Fruit fly (Drosophila melanogaster) whole organism, embryonic: ENCODE measurements around the gene CG32544.

Experiments
- Adf1 ChIP-seq: fragments of 200-800 bp; sonication (Bioruptor generic); IDR thresholded peaks from 2 replicates; pipeline ENCODE4 v1.3.6; 2022; ENCODE audit warnings: missing biosample characterization, missing genetic modification characterization
- Antp ChIP-seq: fragments of 200-800 bp; sonication (Bioruptor generic); optimal IDR thresholded peaks from 3 replicates; lab custom pipeline; 2016; ENCODE audit warnings: missing biosample characterization, missing genetic modification characterization
- CG10147 ChIP-seq: fragments of 200-800 bp; sonication (Bioruptor generic); optimal IDR thresholded peaks from 2 replicates; lab custom pipeline; 2019; ENCODE audit warnings: missing biosample characterization, mild to moderate bottlenecking, missing genetic modification characterization, moderate library complexity
- CG1024 ChIP-seq: fragments of 200-800 bp; sonication (Bioruptor generic); IDR thresholded peaks from 2 replicates; pipeline ENCODE4 v1.3.6; 2022; ENCODE audit warnings: missing biosample characterization, missing genetic modification characterization
- CG10543 ChIP-seq: fragments of 200-800 bp; sonication (Bioruptor generic); optimal IDR thresholded peaks from 3 replicates; lab custom pipeline; 2017; ENCODE audit warnings: missing biosample characterization, mild to moderate bottlenecking, missing genetic modification characterization, moderate library complexity
- CG12236 ChIP-seq: fragments of 200-800 bp; sonication (Bioruptor generic); optimal IDR thresholded peaks from 2 replicates; lab custom pipeline; 2016; ENCODE audit warnings: missing biosample characterization, missing genetic modification characterization
- CG13296 ChIP-seq: fragments of 200-800 bp; sonication (Bioruptor generic); optimal IDR thresholded peaks from 3 replicates; lab custom pipeline; 2018; ENCODE audit warnings: missing biosample characterization, mild to moderate bottlenecking, missing genetic modification characterization
- CG16813 ChIP-seq: fragments of 200-800 bp; sonication (Bioruptor generic); IDR thresholded peaks from 3 replicates; pipeline ENCODE4 v1.3.6; 2022; ENCODE audit warnings: missing biosample characterization, missing genetic modification characterization; ENCODE audit not compliant: partially characterized antibody
- CG33557 ChIP-seq: fragments of 200-800 bp; sonication (Bioruptor generic); optimal IDR thresholded peaks from 2 replicates; lab custom pipeline; 2019; ENCODE audit warnings: missing biosample characterization, mild to moderate bottlenecking, missing genetic modification characterization, moderate library complexity
- CG4730 ChIP-seq: fragments of 200-800 bp; sonication (Bioruptor generic); IDR thresholded peaks from 2 replicates; pipeline ENCODE4 v1.3.6; 2022; ENCODE audit warnings: missing biosample characterization, missing genetic modification characterization
- CG7839 ChIP-seq: fragments of 200-800 bp; sonication (Bioruptor generic); optimal IDR thresholded peaks from 3 replicates; lab custom pipeline; 2018; ENCODE audit warnings: missing biosample characterization, mild to moderate bottlenecking, missing genetic modification characterization, moderate library complexity
- CG8388 ChIP-seq: fragments of 200-800 bp; sonication (Bioruptor generic); optimal IDR thresholded peaks from 2 replicates; lab custom pipeline; 2019; ENCODE audit warnings: missing biosample characterization, mild to moderate bottlenecking, missing genetic modification characterization, moderate library complexity
- CG8944 ChIP-seq: fragments of 200-800 bp; sonication (Bioruptor generic); optimal IDR thresholded peaks from 3 replicates; lab custom pipeline; 2016; ENCODE audit warnings: missing biosample characterization, missing genetic modification characterization
- CG9437 ChIP-seq: fragments of 200-800 bp; sonication (Bioruptor generic); optimal IDR thresholded peaks from 2 replicates; lab custom pipeline; 2018; ENCODE audit warnings: missing biosample characterization, mild to moderate bottlenecking, missing genetic modification characterization
- CG9876 ChIP-seq: fragments of 200-800 bp; sonication (Bioruptor generic); optimal IDR thresholded peaks from 2 replicates; lab custom pipeline; 2016; ENCODE audit warnings: missing biosample characterization, missing genetic modification characterization
- CG9932 ChIP-seq: fragments of 200-800 bp; sonication (Bioruptor generic); IDR thresholded peaks from 2 replicates; pipeline ENCODE4 v1.3.6; 2022; ENCODE audit warnings: missing biosample characterization, missing genetic modification characterization
- Chrac-16 ChIP-seq: fragments of 200-800 bp; sonication (Bioruptor generic); optimal IDR thresholded peaks from 3 replicates; lab custom pipeline; 2016; ENCODE audit warnings: missing biosample characterization, missing genetic modification characterization
- D19A ChIP-seq: fragments of 200-800 bp; optimal IDR thresholded peaks from 3 replicates; lab custom pipeline; 2019; ENCODE audit warnings: missing biosample characterization, mild to moderate bottlenecking, missing genetic modification characterization, moderate library complexity
- Doc3 ChIP-seq: fragments of 200-800 bp; sonication (Bioruptor generic); IDR thresholded peaks from 3 replicates; pipeline ENCODE4 v1.3.6; 2022; ENCODE audit warnings: missing biosample characterization, missing genetic modification characterization; ENCODE audit not compliant: partially characterized antibody
- E2f2 ChIP-seq: fragments of 200-800 bp; sonication (Bioruptor generic); IDR thresholded peaks from 2 replicates; pipeline ENCODE4 v1.3.6; 2022; ENCODE audit warnings: missing biosample characterization, missing genetic modification characterization
- Fer3 ChIP-seq: fragments of 200-800 bp; sonication (Bioruptor generic); optimal IDR thresholded peaks from 2 replicates; lab custom pipeline; 2018; ENCODE audit warnings: missing biosample characterization, mild to moderate bottlenecking, missing genetic modification characterization, moderate library complexity
- Hr3 ChIP-seq: fragments of 200-800 bp; sonication (Bioruptor generic); optimal IDR thresholded peaks from 3 replicates; lab custom pipeline; 2016; ENCODE audit warnings: missing biosample characterization, missing genetic modification characterization
- Med ChIP-seq: fragments of 200-800 bp; sonication (Bioruptor generic); peaks from one replicate; lab custom pipeline; 2016; ENCODE audit warnings: missing biosample characterization, missing genetic modification characterization, mild to moderate bottlenecking, inconsistent platforms, moderate library complexity
- Myb ChIP-seq: fragments of 200-800 bp; sonication (Bioruptor generic); optimal IDR thresholded peaks from 2 replicates; lab custom pipeline; 2016; ENCODE audit warnings: missing biosample characterization, missing genetic modification characterization
- Poxn ChIP-seq: fragments of 200-800 bp; sonication (Bioruptor generic); IDR thresholded peaks from 2 replicates; pipeline ENCODE4 v1.3.6; 2022; ENCODE audit warnings: missing biosample characterization, missing genetic modification characterization
- Rfx ChIP-seq: fragments of 200-800 bp; sonication (Bioruptor generic); IDR thresholded peaks from 2 replicates; pipeline ENCODE4 v1.3.6; 2022; ENCODE audit warnings: missing biosample characterization, missing genetic modification characterization
- Rx ChIP-seq: fragments of 200-800 bp; sonication (Bioruptor generic); IDR thresholded peaks from 2 replicates; pipeline ENCODE4 v1.3.6; 2022; ENCODE audit warnings: missing biosample characterization, missing genetic modification characterization
- ab ChIP-seq: fragments of 200-800 bp; sonication (Bioruptor generic); optimal IDR thresholded peaks from 2 replicates; lab custom pipeline; 2016; ENCODE audit warnings: missing biosample characterization, missing genetic modification characterization
- chn ChIP-seq: fragments of 200-800 bp; sonication (Bioruptor generic); optimal IDR thresholded peaks from 2 replicates; lab custom pipeline; 2016; ENCODE audit warnings: missing biosample characterization, missing genetic modification characterization
- crc ChIP-seq: fragments of 200-800 bp; sonication (Bioruptor generic); optimal IDR thresholded peaks from 2 replicates; lab custom pipeline; 2016; ENCODE audit warnings: missing biosample characterization, missing genetic modification characterization
- eve ChIP-seq, 2 experiments: fragments of >200 bp; optimal IDR thresholded peaks; 2 replicates each; lab custom pipeline; 2017; ENCODE audit warnings: missing biosample characterization in 2 of 2, missing genetic modification characterization in 2 of 2
- gcm2 ChIP-seq: fragments of 200-800 bp; sonication (Bioruptor generic); optimal IDR thresholded peaks from 2 replicates; lab custom pipeline; 2016; ENCODE audit warnings: missing biosample characterization, missing genetic modification characterization
- gsb-n ChIP-seq: fragments of 200-800 bp; sonication (Bioruptor generic); optimal IDR thresholded peaks from 3 replicates; lab custom pipeline; 2018; ENCODE audit warnings: missing biosample characterization, mild to moderate bottlenecking, missing genetic modification characterization
- hb ChIP-seq: fragments of 200-800 bp; sonication (Bioruptor generic); IDR thresholded peaks from 3 replicates; pipeline ENCODE4 v1.3.6; 2022; ENCODE audit warnings: missing biosample characterization, missing genetic modification characterization; ENCODE audit not compliant: partially characterized antibody
- her ChIP-seq: fragments of 200-800 bp; sonication (Bioruptor generic); optimal IDR thresholded peaks from 2 replicates; lab custom pipeline; 2016; ENCODE audit warnings: missing biosample characterization, missing genetic modification characterization
- insv ChIP-seq, 2 experiments: fragments of 200-800 bp; sonication (Bioruptor generic); optimal IDR thresholded peaks; 3 replicates each; lab custom pipeline; 2016 to 2018; ENCODE audit warnings: missing biosample characterization in 2 of 2, missing genetic modification characterization in 2 of 2
- jigr1 ChIP-seq: fragments of 200-800 bp; sonication (Bioruptor generic); IDR thresholded peaks from 3 replicates; pipeline ENCODE4 v1.3.6; 2022; ENCODE audit warnings: missing biosample characterization, missing genetic modification characterization
- odd ChIP-seq: fragments of 200-800 bp; sonication (Bioruptor generic); optimal IDR thresholded peaks from 2 replicates; lab custom pipeline; 2017; ENCODE audit warnings: missing biosample characterization, mild to moderate bottlenecking, missing genetic modification characterization
- otp ChIP-seq: fragments of 200-800 bp; sonication (Bioruptor generic); IDR thresholded peaks from 3 replicates; pipeline ENCODE4, ENCODE4 v1.3.6; 2022; ENCODE audit warnings: missing biosample characterization, missing genetic modification characterization
- pb ChIP-seq: fragments of 200-800 bp; sonication (Bioruptor generic); optimal IDR thresholded peaks from 3 replicates; lab custom pipeline; 2016; ENCODE audit warnings: missing biosample characterization, missing genetic modification characterization
- pfk ChIP-seq: fragments of 200-800 bp; sonication (Bioruptor generic); optimal IDR thresholded peaks from 2 replicates; lab custom pipeline; 2018; ENCODE audit warnings: missing biosample characterization, mild to moderate bottlenecking, missing genetic modification characterization, moderate library complexity
- pum ChIP-seq: fragments of 200-800 bp; sonication (Bioruptor generic); optimal IDR thresholded peaks from 2 replicates; lab custom pipeline; 2016; ENCODE audit warnings: missing biosample characterization, missing genetic modification characterization
- seq ChIP-seq: fragments of 200-800 bp; sonication (Bioruptor generic); IDR thresholded peaks from 2 replicates; pipeline ENCODE4 v1.3.6; 2022; ENCODE audit warnings: missing biosample characterization, missing genetic modification characterization
- sima ChIP-seq: fragments of 200-800 bp; sonication (Bioruptor generic); optimal IDR thresholded peaks from 2 replicates; lab custom pipeline; 2016; ENCODE audit warnings: missing biosample characterization, missing genetic modification characterization
- sr ChIP-seq: fragments of 200-800 bp; sonication (Bioruptor generic); IDR thresholded peaks from 3 replicates; pipeline ENCODE4 v1.3.6; 2022; ENCODE audit warnings: missing biosample characterization, missing genetic modification characterization
- stwl ChIP-seq: fragments of 200-800 bp; sonication (Bioruptor generic); optimal IDR thresholded peaks from 3 replicates; lab custom pipeline; 2018; ENCODE audit warnings: missing biosample characterization, mild to moderate bottlenecking, missing genetic modification characterization, moderate library complexity
- tap ChIP-seq: fragments of 200-800 bp; optimal IDR thresholded peaks from 3 replicates; lab custom pipeline; 2019; ENCODE audit warnings: missing biosample characterization, mild to moderate bottlenecking, missing genetic modification characterization, moderate library complexity
- unc-4 ChIP-seq: fragments of 200-800 bp; sonication (Bioruptor generic); IDR thresholded peaks from 2 replicates; pipeline ENCODE4 v1.3.6; 2022; ENCODE audit warnings: missing biosample characterization, missing genetic modification characterization; ENCODE audit not compliant: partially characterized antibody
- vfl ChIP-seq: fragments of 200-800 bp; sonication (Bioruptor generic); optimal IDR thresholded peaks from 2 replicates; lab custom pipeline; 2016; ENCODE audit warnings: missing biosample characterization, missing genetic modification characterization
- vvl ChIP-seq: fragments of 200-800 bp; sonication (Bioruptor generic); IDR thresholded peaks from 2 replicates; pipeline ENCODE4 v1.3.6; 2022; ENCODE audit warnings: missing biosample characterization, missing genetic modification characterization

Gene CG32544

dm6 chrX:18869489-18870132, 9.5 kb downstream of the CG32544 start (continued):
- TF ChIP-seq CG33557 (GFP tag; lab: Kevin White, UChicago) (no peak), tap (tag; lab: Kevin White, UChicago) (no peak), Chrac-16 (peak; percentile 17), Rfx (GFP tag; lab: Robert Waterston, UW) (peak; percentile 59), Fer3 (tag; lab: Kevin White, UChicago) (peak; percentile 55), CG9932 (GFP tag; lab: Robert Waterston, UW) (peak; percentile 37; the same call in 1 of the 2 replicates), gsb-n (tag; lab: Kevin White, UChicago) (no peak), stwl (no peak), insv (GFP tag; optimal IDR thresholded peaks at IDR 0.05; lab: Kevin White, UChicago) (no peak), Doc3 (GFP tag; lab: Robert Waterston, UW) (no peak), Myb (GFP tag; lab: Kevin White, UChicago) (no peak), CG9437 (GFP tag; lab: Kevin White, UChicago) (no peak), sr (GFP tag; lab: Robert Waterston, UW) (peak; percentile 64; the same call in 2 of the 3 replicates), gcm2 (GFP tag; lab: Kevin White, UChicago) (no peak), Med (GFP tag; lab: Kevin White, UChicago) (peak; percentile 86), sima (no peak), jigr1 (GFP tag; lab: Robert Waterston, UW) (0 out of 3 replicates have a peak, but pooled peaks have one; percentile 26), unc-4 (no peak), CG7839 (tag; lab: Kevin White, UChicago) (no peak), Rx (GFP tag; lab: Robert Waterston, UW) (peak; percentile 23; the same call in 1 of the 2 replicates), her (GFP tag; lab: Kevin White, UChicago) (no peak), Antp (GFP tag; lab: Kevin White, UChicago) (peak; percentile 41), ab (GFP tag; lab: Kevin White, UChicago) (no peak), CG8388 (peak; percentile 14), pum (GFP tag; lab: Kevin White, UChicago) (no peak), odd (no peak), Hr3 (peak; percentile 42), CG4730 (no peak; the same call in 1 of the 2 replicates), eve (GFP tag; optimal IDR thresholded peaks at IDR 0.05; lab: Kevin White, UChicago) (no peak), chn (GFP tag; lab: Kevin White, UChicago) (no peak), CG8944 (GFP tag; lab: Kevin White, UChicago) (peak; percentile 7), D19A (tag; lab: Kevin White, UChicago) (no peak), pfk (no peak), CG13296 (peak; percentile 43), Adf1 (GFP tag; lab: Robert Waterston, UW) (no peak), pb (peak; percentile 46), Poxn (GFP tag; lab: Robert Waterston, UW) (no peak), CG12236 (GFP tag; lab: Kevin White, UChicago) (no peak), hb (GFP tag; lab: Robert Waterston, UW) (no peak), crc (GFP tag; lab: Kevin White, UChicago) (peak; percentile 19), CG10147 (GFP tag; lab: Kevin White, UChicago) (peak; percentile 22), CG9876 (GFP tag; lab: Kevin White, UChicago) (no peak), vvl (GFP tag; lab: Robert Waterston, UW) (peak; percentile 71), vfl (GFP tag; lab: Kevin White, UChicago) (no peak), E2f2 (GFP tag; lab: Robert Waterston, UW) (peak; percentile 40; the same call in 1 of the 2 replicates), seq (GFP tag; lab: Robert Waterston, UW) (peak; percentile 62), CG16813 (GFP tag; lab: Robert Waterston, UW) (no peak), otp (GFP tag; lab: Robert Waterston, UW) (0 out of 3 replicates have a peak, but pooled peaks have one; percentile 41), CG1024 (GFP tag; lab: Robert Waterston, UW) (peak; percentile 47; the same call in 1 of the 2 replicates), CG10543 (GFP tag; lab: Kevin White, UChicago) (no peak)
